Worm (Caenorhabditis elegans) whole organism, L4/young adult: Measurements from ENCODE around the gene rde-12.

ENCODE experiments used
- dao-5 ChIP-seq: sonication (generic microtip); optimal IDR thresholded peaks from 2 replicates; lab custom pipeline; 2016; ENCODE audit warnings: missing genotype, missing genetic modification characterization, moderate library complexity, missing compliant biosample characterization
- him-1 ChIP-seq: sonication (generic microtip); optimal IDR thresholded peaks from 2 replicates; lab custom pipeline; 2016; ENCODE audit warnings: missing genotype, missing genetic modification reagents, missing genetic modification characterization, missing compliant biosample characterization

DNA sequence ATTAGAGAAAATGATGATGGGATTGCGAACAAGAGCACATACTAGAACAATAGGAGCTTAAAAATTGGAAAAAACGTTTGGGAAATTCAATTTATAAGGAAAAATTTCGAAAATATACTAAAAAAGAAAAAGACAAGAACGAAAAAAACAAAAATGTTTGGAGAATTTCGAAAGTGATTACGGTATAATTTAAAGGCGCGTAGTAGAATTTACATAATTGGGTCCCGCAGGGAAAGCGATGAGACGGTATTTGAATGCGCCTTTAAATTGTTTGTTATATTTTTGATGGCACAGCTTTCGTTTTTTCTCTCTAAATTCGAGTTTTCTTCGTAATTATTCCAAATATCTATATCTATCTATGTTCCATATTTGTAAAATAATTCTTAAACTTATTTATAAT lies 5.1 kb upstream of the rde-12 start:
- TF ChIP-seq dao-5 = no peak
- no peak for TF ChIP-seq him-1 (tag; lab: Kevin White, UChicago)
